Worm (Caenorhabditis elegans) whole organism, L3 larva: Measurements from ENCODE around the gene fbxa-5.

Experiments
- aly-2 ChIP-seq: fragments of 150-350 bp; optimal IDR thresholded peaks from 2 replicates; lab custom pipeline; 2014; ENCODE audit warnings: missing biosample characterization, missing genetic modification characterization
- ama-1 ChIP-seq: fragments of 150-350 bp; optimal IDR thresholded peaks from 2 replicates; lab custom pipeline; 2018
- ceh-16 ChIP-seq: sonication (generic microtip); optimal IDR thresholded peaks from 2 replicates; lab custom pipeline; 2017; ENCODE audit warnings: missing biosample characterization, missing genetic modification characterization
- ceh-28 ChIP-seq: fragments of 150-350 bp; optimal IDR thresholded peaks from 2 replicates; lab custom pipeline; 2014; ENCODE audit warnings: missing biosample characterization, missing genetic modification reagents, missing genetic modification characterization
- ceh-82 ChIP-seq: fragments of 150-350 bp; optimal IDR thresholded peaks from 2 replicates; lab custom pipeline; 2014; ENCODE audit warnings: missing biosample characterization, missing genetic modification characterization
- ceh-9 ChIP-seq: sonication (generic microtip); optimal IDR thresholded peaks from 2 replicates; lab custom pipeline; 2018; ENCODE audit warnings: missing biosample characterization, missing genetic modification characterization
- daf-12 ChIP-seq: fragments of 150-350 bp; optimal IDR thresholded peaks from 2 replicates; lab custom pipeline; 2014; ENCODE audit warnings: missing biosample characterization, missing genetic modification reagents, missing genetic modification characterization
- elt-2 ChIP-seq: sonication (generic microtip); optimal IDR thresholded peaks from 2 replicates; lab custom pipeline; 2016; ENCODE audit warnings: missing genetic modification reagents, mild to moderate bottlenecking, missing genetic modification characterization, missing compliant biosample characterization
- fkh-10 ChIP-seq: sonication (generic microtip); optimal IDR thresholded peaks from 2 replicates; lab custom pipeline; 2017; ENCODE audit warnings: missing biosample characterization, missing genetic modification reagents, missing genetic modification characterization
- hmg-11 ChIP-seq: sonication (generic microtip); optimal IDR thresholded peaks from 2 replicates; lab custom pipeline; 2016; ENCODE audit warnings: missing genetic modification characterization, missing compliant biosample characterization
- jun-1 ChIP-seq: fragments of 150-350 bp; optimal IDR thresholded peaks from 2 replicates; lab custom pipeline; 2014; ENCODE audit warnings: missing biosample characterization, missing genetic modification reagents, missing genetic modification characterization
- lin-15B ChIP-seq: fragments of 150-350 bp; optimal IDR thresholded peaks from 2 replicates; lab custom pipeline; 2014; ENCODE audit warnings: missing biosample characterization, missing genetic modification characterization
- lin-39 ChIP-seq: fragments of 150-350 bp; optimal IDR thresholded peaks from 2 replicates; lab custom pipeline; 2018; ENCODE audit warnings: missing biosample characterization, missing genetic modification reagents, missing genetic modification characterization
- mdl-1 ChIP-seq: fragments of 150-350 bp; optimal IDR thresholded peaks from 2 replicates; lab custom pipeline; 2014; ENCODE audit warnings: missing biosample characterization, missing genetic modification characterization
- mml-1 ChIP-seq: fragments of 150-350 bp; sonication (generic microtip); optimal IDR thresholded peaks from 3 replicates; lab custom pipeline; 2014; ENCODE audit warnings: missing biosample characterization, missing genetic modification characterization
- nfya-1 ChIP-seq: sonication (generic microtip); optimal IDR thresholded peaks from 2 replicates; lab custom pipeline; 2017; ENCODE audit warnings: missing genetic modification characterization, mild to moderate bottlenecking, missing compliant biosample characterization, antibody characterized with exemption, moderate library complexity; ENCODE audit not compliant: insufficient read depth
- nhr-11 ChIP-seq: fragments of 150-350 bp; optimal IDR thresholded peaks from 2 replicates; lab custom pipeline; 2014; ENCODE audit warnings: missing biosample characterization, missing genetic modification characterization
- nhr-12 ChIP-seq: fragments of 150-350 bp; optimal IDR thresholded peaks from 2 replicates; lab custom pipeline; 2014; ENCODE audit warnings: missing biosample characterization, missing genetic modification characterization
- nhr-237 ChIP-seq: fragments of 150-350 bp; optimal IDR thresholded peaks from 2 replicates; lab custom pipeline; 2014; ENCODE audit warnings: missing biosample characterization, missing genetic modification characterization
- nhr-25 ChIP-seq: sonication (generic microtip); optimal IDR thresholded peaks from 2 replicates; lab custom pipeline; 2017; ENCODE audit warnings: missing biosample characterization, missing genetic modification characterization
- nhr-28 ChIP-seq: fragments of 150-350 bp; optimal IDR thresholded peaks from 2 replicates; lab custom pipeline; 2014; ENCODE audit warnings: missing biosample characterization, missing genetic modification characterization
- nhr-43 ChIP-seq: sonication (generic microtip); optimal IDR thresholded peaks from 2 replicates; lab custom pipeline; 2016; ENCODE audit warnings: mild to moderate bottlenecking, missing genetic modification characterization, missing compliant biosample characterization; ENCODE audit not compliant: poor library complexity, severe bottlenecking
- nhr-67 ChIP-seq: fragments of 150-350 bp; optimal IDR thresholded peaks from 2 replicates; lab custom pipeline; 2014; ENCODE audit warnings: missing biosample characterization, missing genetic modification characterization
- nhr-76 ChIP-seq: fragments of 150-350 bp; sonication (generic microtip); optimal IDR thresholded peaks from 5 replicates; lab custom pipeline; 2014; ENCODE audit warnings: missing biosample characterization, missing genetic modification characterization
- nhr-77 ChIP-seq: fragments of 150-350 bp; optimal IDR thresholded peaks from 2 replicates; lab custom pipeline; 2014; ENCODE audit warnings: missing biosample characterization, missing genetic modification characterization
- pha-4 ChIP-seq: fragments of 150-350 bp; optimal IDR thresholded peaks from 2 replicates; lab custom pipeline; 2014; ENCODE audit warnings: missing biosample characterization, missing genetic modification reagents, missing genetic modification characterization
- pqm-1 ChIP-seq: fragments of 150-350 bp; optimal IDR thresholded peaks from 2 replicates; lab custom pipeline; 2017; ENCODE audit warnings: missing biosample characterization, missing genetic modification characterization, inconsistent platforms
- sea-2 ChIP-seq: fragments of 150-350 bp; sonication (generic microtip); optimal IDR thresholded peaks from 4 replicates; lab custom pipeline; 2014; ENCODE audit warnings: missing biosample characterization, missing genetic modification reagents, missing genetic modification characterization
- skn-1 ChIP-seq: fragments of 150-350 bp; optimal IDR thresholded peaks from 2 replicates; lab custom pipeline; 2014; ENCODE audit warnings: missing biosample characterization, missing genetic modification characterization
- tbx-2 ChIP-seq: sonication (generic microtip); optimal IDR thresholded peaks from 2 replicates; lab custom pipeline; 2016; ENCODE audit warnings: mild to moderate bottlenecking, missing genetic modification characterization, missing compliant biosample characterization
- unc-62 ChIP-seq: fragments of 150-350 bp; sonication (generic microtip); optimal IDR thresholded peaks from 4 replicates; lab custom pipeline; 2014; ENCODE audit warnings: missing biosample characterization, missing genetic modification reagents, missing genetic modification characterization
- ztf-11 ChIP-seq: fragments of 150-350 bp; optimal IDR thresholded peaks from 2 replicates; lab custom pipeline; 2014; ENCODE audit warnings: missing biosample characterization, missing genetic modification characterization
- ztf-4 ChIP-seq: fragments of 150-350 bp; optimal IDR thresholded peaks from 2 replicates; lab custom pipeline; 2014; ENCODE audit warnings: missing biosample characterization, missing genetic modification characterization

The fbxa-5 gene

ce11 chrIII:1345694-1346093 lies 5.6 kb upstream of the fbxa-5 start, which contains the start of gene Y82E9BL.6:
Gene Y82E9BL.6 (minus strand): TSS chrIII:1345794.
- TF ChIP-seq nhr-28 (tag; lab: Kevin White, UChicago) (no peak), fkh-10 (GFP tag; lab: Kevin White, UChicago) (no peak), nhr-11 (tag; lab: Kevin White, UChicago) (no peak), ztf-11 (tag; lab: Kevin White, UChicago) (no peak), nhr-237 (tag; lab: Kevin White, UChicago) (no peak), ztf-4 (tag; lab: Kevin White, UChicago) (no peak), ceh-82 (tag; lab: Kevin White, UChicago) (no peak), daf-12 (tag; lab: Kevin White, UChicago) (no peak), nhr-12 (no peak), elt-2 (tag; lab: Kevin White, UChicago) (no peak), nhr-25 (tag; lab: Kevin White, UChicago) (no peak), mdl-1 (no peak), hmg-11 (tag; lab: Kevin White, UChicago) (no peak), nhr-77 (tag; lab: Kevin White, UChicago) (no peak), ceh-28 (tag; lab: Kevin White, UChicago) (no peak), nfya-1 (tag; lab: Kevin White, UChicago) (no peak), ceh-9 (tag; lab: Kevin White, UChicago) (no peak), sea-2 (GFP tag; lab: Kevin White, UChicago) (no peak)

- no peak for TF ChIP-seq daf-12 (tag; lab: Kevin White, UChicago)
- no peak for TF ChIP-seq unc-62 (GFP tag; lab: Kevin White, UChicago)
- TF ChIP-seq jun-1 (tag; lab: Kevin White, UChicago): no peak
- TF ChIP-seq, all 47 proteins: peak for 0
Observed at ce11 chrIII:1342919-1343419, 2.8 kb upstream of the fbxa-5 start, which contains the start of gene fbxa-27. Gene fbxa-27 (plus strand): TSS chrIII:1342969.

ce11 chrIII:1342488-1342887 lies 2.3 kb upstream of the fbxa-5 start, which contains the start of gene fbxa-26:
Gene fbxa-26 (minus strand): TSS chrIII:1342522.
- peak; percentile 20 for TF ChIP-seq pha-4 (tag; lab: Kevin White, UChicago)
- TF ChIP-seq nfya-1 (tag; lab: Kevin White, UChicago): no peak
- TF ChIP-seq daf-12 (tag; lab: Kevin White, UChicago): no peak
- peak; percentile 67 for TF ChIP-seq elt-2 (tag; lab: Kevin White, UChicago)
- no peak for TF ChIP-seq nhr-67 (tag; lab: Kevin White, UChicago)

ce11 chrIII:1331894-1332293 lies 8.2 kb downstream of the fbxa-5 start, which contains the start of gene Y82E9BL.19:
Gene Y82E9BL.19 (plus strand): TSS chrIII:1332016.
- peak; percentile 68 for TF ChIP-seq elt-2 (tag; lab: Kevin White, UChicago)
- TF ChIP-seq nhr-43: no peak
- no peak for TF ChIP-seq nhr-25 (tag; lab: Kevin White, UChicago)
- no peak for TF ChIP-seq pqm-1

- TF ChIP-seq skn-1 (tag; lab: Kevin White, UChicago) (no peak), aly-2 (tag; lab: Kevin White, UChicago) (no peak), lin-15B (tag; lab: Kevin White, UChicago) (no peak)
- TF ChIP-seq, all 47 proteins: peak for 0
Observed at ce11 chrIII:1326490-1326889, 13.7 kb downstream of the fbxa-5 start, which contains the start of gene Y82E9BL.18. Gene Y82E9BL.18 (plus strand): TSS chrIII:1326790.

- TF ChIP-seq jun-1 (tag; lab: Kevin White, UChicago): no peak
- TF ChIP-seq lin-39 (tag; lab: Kevin White, UChicago): no peak
- TF ChIP-seq tbx-2 (tag; lab: Kevin White, UChicago): no peak
- TF ChIP-seq ceh-16 (tag; lab: Kevin White, UChicago): no peak
- no peak for TF ChIP-seq ama-1 (lab: Kevin White, UChicago)
- TF ChIP-seq pha-4 (tag; lab: Kevin White, UChicago): no peak
- TF ChIP-seq ztf-4 (tag; lab: Kevin White, UChicago): no peak
- no peak for TF ChIP-seq mml-1 (tag; lab: Kevin White, UChicago)
- TF ChIP-seq aly-2 (tag; lab: Kevin White, UChicago): no peak
- TF ChIP-seq nhr-76 (tag; lab: Kevin White, UChicago): no peak
- TF ChIP-seq, all 47 proteins: peak for 0
Observed at ce11 chrIII:1324513-1324912, 15.6 kb downstream of the fbxa-5 start, which contains the start of gene fbxa-14. Gene fbxa-14 (minus strand): TSS chrIII:1324613.
